Fruit fly (Drosophila melanogaster): Measurements from ENCODE around the gene Kap-alpha1.

Gene Kap-alpha1

DNA sequence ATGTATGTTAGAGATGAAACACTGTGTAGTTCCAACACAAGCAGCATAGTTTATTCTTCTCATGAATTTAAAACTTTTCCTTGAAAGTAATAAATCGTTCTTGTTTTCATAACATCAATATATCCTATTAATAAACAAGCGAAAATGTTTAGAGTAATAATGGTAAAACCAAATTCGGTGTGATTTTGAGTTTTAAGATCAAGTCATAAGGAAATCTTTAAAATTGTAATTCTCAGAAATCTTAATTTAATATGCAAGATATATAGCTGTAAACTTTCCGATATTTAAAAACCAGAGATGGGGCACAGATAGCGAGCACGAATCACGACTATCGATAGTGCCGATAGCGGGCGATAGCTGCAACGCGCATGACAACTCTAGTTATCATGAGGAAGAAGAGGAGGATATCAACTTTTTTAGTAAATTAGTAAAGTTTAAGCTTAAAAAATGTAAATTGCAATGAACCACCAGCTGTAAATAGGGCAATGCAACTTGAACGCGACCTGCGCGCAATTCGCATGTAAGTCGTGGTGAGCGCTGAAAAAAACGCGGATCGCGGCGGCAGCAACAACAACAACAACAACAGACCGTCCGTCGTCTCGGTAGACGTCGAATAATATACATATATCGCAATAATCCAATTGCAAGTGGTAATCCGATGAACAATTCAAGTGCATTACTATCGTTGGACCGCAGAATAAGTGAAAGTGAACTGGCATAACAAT lies 10.9 kb downstream of the Kap-alpha1 start, which contains the start of the genes Fibp and Deaf1 (continued):
- TF ChIP-seq CG9727 (GFP tag; optimal IDR thresholded peaks at IDR 0.05), result peak; percentile 83
- TF ChIP-seq maf-S (GFP tag; optimal IDR thresholded peaks at IDR 0.05), result peak; percentile 73
- peak; percentile 55; the same call in 1 of the 2 replicates for TF ChIP-seq CG14667 (GFP tag; IDR thresholded peaks at IDR 0.05)
- peak; percentile 62 for TF ChIP-seq ssp (GFP tag; IDR thresholded peaks at IDR 0.05)
- no peak for TF ChIP-seq Sox102F (GFP tag; optimal IDR thresholded peaks at IDR 0.05)
- peak; percentile 75 for TF ChIP-seq Nf-YC (tag; optimal IDR thresholded peaks at IDR 0.05)
- peak; percentile 46 for TF ChIP-seq CG30431 (GFP tag; optimal IDR thresholded peaks at IDR 0.05)
- TF ChIP-seq Bteb2 (GFP tag; optimal IDR thresholded peaks at IDR 0.05), result peak; percentile 89
- TF ChIP-seq HmgD (GFP tag; optimal IDR thresholded peaks at IDR 0.05), result peak; percentile 84
- no peak for TF ChIP-seq HHEX (GFP tag; optimal IDR thresholded peaks at IDR 0.05)
- TF ChIP-seq CG2712 (tag; optimal IDR thresholded peaks at IDR 0.05), result peak; percentile 81
- TF ChIP-seq twi (tag; optimal IDR thresholded peaks at IDR 0.05), result peak; percentile 64
- TF ChIP-seq crp (GFP tag; optimal IDR thresholded peaks at IDR 0.05), result peak in 1 of 2 experiments; percentile 43
- peak; percentile 70 for TF ChIP-seq NfI (GFP tag; optimal IDR thresholded peaks at IDR 0.05)
- 0 out of 2 replicates have a peak, but pooled peaks have one; percentile 12 for TF ChIP-seq Taf1 (GFP tag; IDR thresholded peaks at IDR 0.05)
- no peak for TF ChIP-seq Poxn (GFP tag; IDR thresholded peaks at IDR 0.05)
- peak; percentile 92 for TF ChIP-seq CG30403 (GFP tag; optimal IDR thresholded peaks at IDR 0.05)
- TF ChIP-seq CG34376 (GFP tag; optimal IDR thresholded peaks at IDR 0.05), result peak; percentile 50
- no peak for TF ChIP-seq tup (GFP tag; optimal IDR thresholded peaks at IDR 0.05)
- peak; percentile 48 for TF ChIP-seq stwl (tag; optimal IDR thresholded peaks at IDR 0.05)
- no peak for TF ChIP-seq odd (GFP tag; optimal IDR thresholded peaks at IDR 0.05)
- peak; percentile 79 for TF ChIP-seq vfl (GFP tag; optimal IDR thresholded peaks at IDR 0.05)
- peak; percentile 74 for TF ChIP-seq CG10147 (GFP tag; optimal IDR thresholded peaks at IDR 0.05)
- TF ChIP-seq NK7.1 (GFP tag; optimal IDR thresholded peaks at IDR 0.05), result peak; percentile 57
- peak; percentile 89 for TF ChIP-seq pho (GFP tag; optimal IDR thresholded peaks at IDR 0.05)
- TF ChIP-seq CG14441 (GFP tag; IDR thresholded peaks at IDR 0.05), result peak; percentile 57; the same call in 1 of the 2 replicates
- peak; percentile 79 for TF ChIP-seq CG11504 (tag; optimal IDR thresholded peaks at IDR 0.05)
- 0 out of 3 replicates have a peak, but pooled peaks have one; percentile 47 for TF ChIP-seq jigr1 (GFP tag; IDR thresholded peaks at IDR 0.05)
- peak; percentile 52 for TF ChIP-seq ab (GFP tag; optimal IDR thresholded peaks at IDR 0.05)
- TF ChIP-seq ash1 (GFP tag; optimal IDR thresholded peaks at IDR 0.05), result no peak
- peak; percentile 41 for TF ChIP-seq CG12299 (tag; optimal IDR thresholded peaks at IDR 0.05)
- TF ChIP-seq abd-A (tag; optimal IDR thresholded peaks at IDR 0.05), result no peak
- TF ChIP-seq Atf6 (GFP tag; IDR thresholded peaks at IDR 0.05), result peak; percentile 45; the same call in 1 of the 2 replicates
- peak; percentile 92 for TF ChIP-seq unc-4 (GFP tag; IDR thresholded peaks at IDR 0.05; ENCODE audit: partially characterized antibody)
- peak; percentile 78 for TF ChIP-seq CG30020 (tag; optimal IDR thresholded peaks at IDR 0.05)
- peak; percentile 48; the same call in 1 of the 2 replicates for TF ChIP-seq ttk (GFP tag; IDR thresholded peaks at IDR 0.05)
- peak; percentile 88 for TF ChIP-seq CoRest (tag; optimal IDR thresholded peaks at IDR 0.05)
- TF ChIP-seq fd3F (GFP tag; optimal IDR thresholded peaks at IDR 0.05), result peak; percentile 65
- no peak for TF ChIP-seq crol (GFP tag; IDR thresholded peaks at IDR 0.05)
- TF ChIP-seq CG10321 (GFP tag; IDR thresholded peaks at IDR 0.05), result no peak
- TF ChIP-seq CHES-1-like (GFP tag; optimal IDR thresholded peaks at IDR 0.05), result peak; percentile 83
- peak; percentile 84 for TF ChIP-seq CG8924 (tag; optimal IDR thresholded peaks at IDR 0.05)
- TF ChIP-seq Hr39 (optimal IDR thresholded peaks at IDR 0.05), result no peak
- peak; percentile 56 for TF ChIP-seq disco-r (GFP tag; optimal IDR thresholded peaks at IDR 0.05)
- peak; percentile 44; the same call in 1 of the 2 replicates for TF ChIP-seq ap (GFP tag; IDR thresholded peaks at IDR 0.05)
- no peak for TF ChIP-seq E2f2 (GFP tag; IDR thresholded peaks at IDR 0.05)
- TF ChIP-seq Lhr (GFP tag; optimal IDR thresholded peaks at IDR 0.05), result peak; percentile 68
- TF ChIP-seq CG10431 (GFP tag; optimal IDR thresholded peaks at IDR 0.05), result peak; percentile 32
- TF ChIP-seq pan (optimal IDR thresholded peaks at IDR 0.05), result no peak
- peak in 1 of 2 experiments; percentile 46 for TF ChIP-seq pan (GFP tag; optimal IDR thresholded peaks at IDR 0.05 in 1 of 2, IDR thresholded peaks at IDR 0.05 in 1 of 2)

Data from whole organism, embryonic.